Fruit fly (Drosophila melanogaster): ENCODE results near the gene CG3397.
A peak's percentile ranks its signal among the peaks of the same experiment; 100 is the strongest.

Gene CG3397

dm6 chr3R:11948903-11949358, 35.4 kb downstream of the CG3397 start, which contains the start of gene Cad87A (continued):
- TF ChIP-seq CG15514 (GFP tag; optimal IDR thresholded peaks at IDR 0.05) (no peak), TFAM (GFP tag; optimal IDR thresholded peaks at IDR 0.05) (no peak), tap (tag; optimal IDR thresholded peaks at IDR 0.05) (peak; percentile 2), CG13624 (GFP tag; optimal IDR thresholded peaks at IDR 0.05) (no peak), usp (GFP tag; optimal IDR thresholded peaks at IDR 0.05) (no peak), bsh (GFP tag; optimal IDR thresholded peaks at IDR 0.05) (no peak), CG10321 (GFP tag; IDR thresholded peaks at IDR 0.05) (no peak), ind (GFP tag; optimal IDR thresholded peaks at IDR 0.05) (no peak), B-H1 (GFP tag; IDR thresholded peaks at IDR 0.05) (no peak), CG2678 (tag; optimal IDR thresholded peaks at IDR 0.05) (no peak), CoRest (tag; optimal IDR thresholded peaks at IDR 0.05) (no peak), lilli (GFP tag; optimal IDR thresholded peaks at IDR 0.05) (no peak), Nf-YA (GFP tag; IDR thresholded peaks at IDR 0.05) (no peak), Jarid2 (GFP tag; optimal IDR thresholded peaks at IDR 0.05) (peak; percentile 96), ERR (GFP tag; optimal IDR thresholded peaks at IDR 0.05) (no peak), CG15011 (GFP tag; optimal IDR thresholded peaks at IDR 0.05) (no peak), ci (GFP tag; IDR thresholded peaks at IDR 0.05) (no peak), Hr78 (GFP tag; optimal IDR thresholded peaks at IDR 0.05) (no peak), CG10565 (GFP tag; optimal IDR thresholded peaks at IDR 0.05) (no peak), Dp (GFP tag; optimal IDR thresholded peaks at IDR 0.05) (peak; percentile 53), odd (GFP tag; optimal IDR thresholded peaks at IDR 0.05) (no peak), luna (GFP tag; optimal IDR thresholded peaks at IDR 0.05) (no peak), CG10147 (GFP tag; optimal IDR thresholded peaks at IDR 0.05) (no peak), gsb-n (tag; optimal IDR thresholded peaks at IDR 0.05) (peak; percentile 66), CG4707 (GFP tag; optimal IDR thresholded peaks at IDR 0.05) (peak; percentile 36), B-H2 (GFP tag; optimal IDR thresholded peaks at IDR 0.05) (peak; percentile 6), BEAF-32 (GFP tag; optimal IDR thresholded peaks at IDR 0.05) (peak; percentile 7), Sin3A (optimal IDR thresholded peaks at IDR 0.05) (no peak), CG12299 (tag; optimal IDR thresholded peaks at IDR 0.05) (peak; percentile 57), ac (GFP tag; optimal IDR thresholded peaks at IDR 0.05) (no peak), ssp (GFP tag; IDR thresholded peaks at IDR 0.05) (no peak), z (GFP tag; IDR thresholded peaks at IDR 0.05) (no peak), Kr (GFP tag; optimal IDR thresholded peaks at IDR 0.05) (no peak), Ravus (GFP tag; IDR thresholded peaks at IDR 0.05) (no peak), CG6683 (GFP tag; optimal IDR thresholded peaks at IDR 0.05) (no peak), CrebB (tag; optimal IDR thresholded peaks at IDR 0.05) (peak; percentile 67), CG9876 (GFP tag; optimal IDR thresholded peaks at IDR 0.05) (no peak), Optix (GFP tag; IDR thresholded peaks at IDR 0.05) (no peak), ash1 (GFP tag; optimal IDR thresholded peaks at IDR 0.05) (no peak), ara (GFP tag; IDR thresholded peaks at IDR 0.05) (no peak), Atf-2 (GFP tag; optimal IDR thresholded peaks at IDR 0.05) (no peak), CG18764 (GFP tag; optimal IDR thresholded peaks at IDR 0.05) (no peak), CG12236 (GFP tag; optimal IDR thresholded peaks at IDR 0.05) (no peak), CG2889 (GFP tag; IDR thresholded peaks at IDR 0.05) (no peak), tll (GFP tag; optimal IDR thresholded peaks at IDR 0.05) (peak in 1 of 2 experiments; percentile 85), CG32532 (GFP tag; IDR thresholded peaks at IDR 0.05) (no peak), Ets97D (GFP tag; optimal IDR thresholded peaks at IDR 0.05) (no peak), slou (GFP tag; optimal IDR thresholded peaks at IDR 0.05) (no peak), jing (GFP tag; optimal IDR thresholded peaks at IDR 0.05) (no peak), NC2β (GFP tag; optimal IDR thresholded peaks at IDR 0.05) (peak; percentile 39), emc (GFP tag; optimal IDR thresholded peaks at IDR 0.05) (no peak), Sox100B (GFP tag; optimal IDR thresholded peaks at IDR 0.05) (no peak)
